Worm (Caenorhabditis elegans) whole organism, L2 larva: ENCODE measurements around the gene F32D8.13.

Experiments
- egl-27 ChIP-seq: sonication (generic microtip); optimal IDR thresholded peaks from 3 replicates; lab custom pipeline; 2017; ENCODE audit warnings: missing biosample characterization, missing genetic modification reagents, missing genetic modification characterization
- nhr-25 ChIP-seq: fragments of 150-350 bp; sonication (generic microtip); optimal IDR thresholded peaks from 3 replicates; lab custom pipeline; 2014; ENCODE audit warnings: missing biosample characterization, missing genetic modification characterization
- sem-4 ChIP-seq: fragments of 150-350 bp; optimal IDR thresholded peaks from 2 replicates; lab custom pipeline; 2014; ENCODE audit warnings: missing biosample characterization, missing genetic modification reagents, missing genetic modification characterization
- unc-55 ChIP-seq: fragments of 150-350 bp; sonication (generic microtip); optimal IDR thresholded peaks from 3 replicates; lab custom pipeline; 2014; ENCODE audit warnings: missing biosample characterization, missing genetic modification reagents, missing genetic modification characterization

DNA sequence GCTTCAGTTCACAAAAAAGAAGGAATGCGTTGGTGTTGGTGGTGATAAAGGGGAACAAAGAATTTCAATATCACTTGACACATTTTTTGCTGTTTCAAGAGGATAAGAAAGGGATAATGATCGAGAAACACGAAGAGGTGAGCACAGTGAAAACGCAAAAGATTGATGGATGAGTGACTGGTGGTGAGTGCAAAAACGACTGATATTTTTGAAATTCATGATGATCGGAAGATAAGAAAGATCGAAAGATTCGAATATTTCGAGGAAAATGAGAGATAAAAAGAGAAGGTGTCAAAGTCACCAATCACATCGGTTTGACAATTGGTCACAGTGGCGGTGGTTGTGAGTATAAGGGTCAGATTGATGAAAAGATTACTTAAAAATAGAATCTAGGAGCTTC lies 19.6 kb upstream of the F32D8.13 start:
- TF ChIP-seq nhr-25 = no peak
- TF ChIP-seq egl-27 (tag; lab: Kevin White, UChicago) = no peak
- TF ChIP-seq unc-55 (GFP tag; lab: Kevin White, UChicago) = no peak
- no peak for TF ChIP-seq sem-4 (tag; lab: Kevin White, UChicago)
